Worm (Caenorhabditis elegans) whole organism, L4 larva: Measurements from ENCODE around the gene cyp-34A1.
A peak's percentile ranks its signal among the peaks of the same experiment; 100 is the strongest.
"Not testable (repeated sequence)": the region's sequence is repeated elsewhere in the genome, so short reads cannot be mapped to it uniquely, and the experiment has no call there.

Experiments used
- F37D6.2 ChIP-seq: sonication (generic microtip); optimal IDR thresholded peaks from 2 replicates; lab custom pipeline; 2016; ENCODE audit warnings: mild to moderate bottlenecking, missing genetic modification characterization, missing compliant biosample characterization
- ZK337.2 ChIP-seq: fragments of 200-800 bp; sonication (Bioruptor generic); IDR thresholded peaks from 2 replicates; pipeline ENCODE4 v1.3.6; 2022; ENCODE audit warnings: missing genetic modification reagents, missing genetic modification characterization, missing compliant biosample characterization
- aha-1 ChIP-seq: fragments of 150-350 bp; peaks from one replicate; lab custom pipeline; 2014; ENCODE audit warnings: missing biosample characterization, missing genetic modification characterization
- aly-2 ChIP-seq: sonication (generic microtip); optimal IDR thresholded peaks from 2 replicates; lab custom pipeline; 2018; ENCODE audit warnings: missing biosample characterization, missing genetic modification characterization
- ceh-44 ChIP-seq: fragments of 200-800 bp; sonication (Bioruptor generic); IDR thresholded peaks from 2 replicates; pipeline ENCODE4 v1.3.6; 2022; ENCODE audit warnings: missing genetic modification reagents, missing genetic modification characterization, missing compliant biosample characterization
- cey-2 ChIP-seq: sonication (generic microtip); optimal IDR thresholded peaks from 3 replicates; lab custom pipeline; 2017; ENCODE audit warnings: missing genetic modification characterization, mild to moderate bottlenecking, missing compliant biosample characterization, antibody characterized with exemption, borderline replicate concordance; ENCODE audit not compliant: insufficient read depth
- ctbp-1 ChIP-seq: fragments of 200-800 bp; sonication (Bioruptor generic); IDR thresholded peaks from 2 replicates; pipeline ENCODE4 v1.3.6; 2022; ENCODE audit warnings: missing genetic modification reagents, missing genetic modification characterization, missing compliant biosample characterization
- dmd-9 ChIP-seq: fragments of 200-800 bp; sonication (Bioruptor generic); IDR thresholded peaks from 2 replicates; pipeline ENCODE4 v1.3.6; 2022; ENCODE audit warnings: missing genetic modification reagents, missing genetic modification characterization, missing compliant biosample characterization
- egl-43 ChIP-seq: fragments of 200-800 bp; sonication (Bioruptor generic); IDR thresholded peaks from 2 replicates; pipeline ENCODE4 v1.3.6; 2022; ENCODE audit warnings: missing genetic modification reagents, missing genetic modification characterization, missing compliant biosample characterization
- lin-1 ChIP-seq: fragments of 200-800 bp; sonication (Bioruptor generic); IDR thresholded peaks from 2 replicates; pipeline ENCODE4 v1.3.6; 2022; ENCODE audit warnings: missing genetic modification reagents, missing genetic modification characterization, missing compliant biosample characterization
- lin-13 ChIP-seq: fragments of 150-350 bp; optimal IDR thresholded peaks from 2 replicates; lab custom pipeline; 2014; ENCODE audit warnings: missing biosample characterization, missing genetic modification reagents, missing genetic modification characterization
- lin-29 ChIP-seq: fragments of 200-800 bp; sonication (Bioruptor generic); IDR thresholded peaks from 2 replicates; pipeline ENCODE4 v1.3.6; 2022; ENCODE audit warnings: missing genetic modification reagents, missing genetic modification characterization, missing compliant biosample characterization
- lir-3 ChIP-seq: sonication (generic microtip); optimal IDR thresholded peaks from 2 replicates; lab custom pipeline; 2016; ENCODE audit warnings: mild to moderate bottlenecking, missing genetic modification characterization, missing compliant biosample characterization
- mdl-1 ChIP-seq, 2 experiments: fragments of 150-350 bp in 1 of 2; sonication (generic microtip) in 1 of 2; optimal IDR thresholded peaks; 2 replicates each; lab custom pipeline; 2014 to 2017; ENCODE audit warnings: missing biosample characterization in 2 of 2, missing genetic modification characterization in 2 of 2
- mep-1 ChIP-seq: fragments of 150-350 bp; sonication (generic microtip); optimal IDR thresholded peaks from 3 replicates; lab custom pipeline; 2014; ENCODE audit warnings: missing biosample characterization, missing genetic modification characterization
- mxl-2 ChIP-seq: fragments of 200-800 bp; sonication (Bioruptor generic); conservative IDR thresholded peaks from 2 replicates; pipeline ENCODE4 v1.3.6; 2022; ENCODE audit warnings: missing genetic modification reagents, missing genetic modification characterization, missing compliant biosample characterization
- nhr-102 ChIP-seq: sonication (generic microtip); optimal IDR thresholded peaks from 2 replicates; lab custom pipeline; 2016; ENCODE audit warnings: mild to moderate bottlenecking, missing genetic modification characterization, moderate library complexity, missing compliant biosample characterization
- nhr-28 ChIP-seq: fragments of 150-350 bp; optimal IDR thresholded peaks from 2 replicates; lab custom pipeline; 2014; ENCODE audit warnings: missing biosample characterization, missing genetic modification characterization
- nhr-48 ChIP-seq: sonication (generic microtip); optimal IDR thresholded peaks from 2 replicates; lab custom pipeline; 2016; ENCODE audit warnings: mild to moderate bottlenecking, missing genetic modification characterization, missing compliant biosample characterization
- nhr-76 ChIP-seq: fragments of 150-350 bp; optimal IDR thresholded peaks from 2 replicates; lab custom pipeline; 2014; ENCODE audit warnings: missing biosample characterization, missing genetic modification characterization
- pha-4 ChIP-seq, 2 experiments: fragments of 150-350 bp in 1 of 2; fragments of 200-800 bp in 1 of 2; sonication (Bioruptor generic) in 1 of 2; IDR thresholded peaks in 1 of 2; optimal IDR thresholded peaks in 1 of 2; 2 replicates each; pipeline versions ENCODE4 v1.3.6 to Lab custom; 2014 to 2022; ENCODE audit warnings: missing genetic modification characterization in 2 of 2, missing genetic modification reagents in 2 of 2, missing biosample characterization in 1 of 2, missing compliant biosample characterization in 1 of 2
- sdz-12 ChIP-seq: fragments of 200-800 bp; sonication (Bioruptor generic); optimal IDR thresholded peaks from 2 replicates; lab custom pipeline; 2018; ENCODE audit warnings: mild to moderate bottlenecking, missing genetic modification characterization, missing compliant biosample characterization
- skn-1 ChIP-seq: fragments of 150-350 bp; optimal IDR thresholded peaks from 2 replicates; lab custom pipeline; 2014; ENCODE audit warnings: missing biosample characterization, missing genetic modification characterization
- snpc-4 ChIP-seq: fragments of 150-350 bp; optimal IDR thresholded peaks from 2 replicates; lab custom pipeline; 2014; ENCODE audit warnings: missing biosample characterization, missing genetic modification characterization
- spr-3 ChIP-seq: fragments of 200-800 bp; sonication (Bioruptor generic); optimal IDR thresholded peaks from 2 replicates; lab custom pipeline; 2018; ENCODE audit warnings: mild to moderate bottlenecking, missing genetic modification characterization, missing compliant biosample characterization
- tag-97 ChIP-seq: fragments of 200-800 bp; sonication (Bioruptor generic); IDR thresholded peaks from 2 replicates; pipeline ENCODE4 v1.3.6; 2022; ENCODE audit warnings: missing genetic modification characterization, missing compliant biosample characterization
- tra-1 ChIP-seq: fragments of 200-800 bp; sonication (Bioruptor generic); IDR thresholded peaks from 2 replicates; pipeline ENCODE4 v1.3.6; 2022; ENCODE audit warnings: missing genetic modification reagents, missing genetic modification characterization, missing compliant biosample characterization
- vab-7 ChIP-seq: fragments of 200-800 bp; sonication (Bioruptor generic); IDR thresholded peaks from 2 replicates; pipeline ENCODE4 v1.3.6; 2022; ENCODE audit warnings: missing genetic modification reagents, missing genetic modification characterization, missing compliant biosample characterization
- zfp-3 ChIP-seq: fragments of 200-800 bp; sonication (Bioruptor generic); conservative IDR thresholded peaks from 2 replicates; pipeline ENCODE4 v1.3.6; 2022; ENCODE audit warnings: missing genetic modification reagents, missing genetic modification characterization, missing compliant biosample characterization

Gene cyp-34A1

ce11 chrV:15262336-15262735 lies 25.4 kb downstream of the cyp-34A1 start, which contains the start of gene M01B2.10:
TSS of gene M01B2.10 (minus strand) at chrV:15262436.
- TF ChIP-seq ZK337.2 (GFP tag; lab: Robert Waterston, UW); lir-3 (tag; lab: Kevin White, UChicago); ceh-44 (GFP tag; lab: Robert Waterston, UW): not testable (repeated sequence)

DNA sequence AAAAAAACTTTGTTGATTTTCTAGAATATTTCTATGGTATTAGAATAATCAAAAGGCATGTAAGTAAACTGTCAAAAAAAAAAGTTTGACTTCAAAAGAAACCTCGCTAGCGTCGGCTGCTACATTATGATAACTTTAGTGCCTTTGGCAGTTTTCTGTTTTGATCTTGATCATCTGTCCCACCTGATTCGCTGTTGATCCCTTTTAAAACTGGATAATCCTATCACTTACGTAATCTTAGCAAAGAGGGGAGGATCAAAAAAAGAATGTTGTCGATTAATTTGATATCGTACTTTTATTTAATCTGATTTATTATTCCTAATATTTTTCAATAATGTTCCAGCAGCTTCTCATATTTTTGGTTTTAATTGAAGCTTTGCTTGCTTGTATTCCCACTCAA lies 27.9 kb downstream of the cyp-34A1 start, which contains the start of gene M01B2.8:
Gene M01B2.8, plus strand, starts transcription at position 301 of the 400 bp plus-strand sequence.
- TF ChIP-seq snpc-4 (tag; lab: Kevin White, UChicago) (no peak), lin-1 (GFP tag; lab: Robert Waterston, UW) (no peak), lin-13 (GFP tag; lab: Kevin White, UChicago) (no peak), zfp-3 (GFP tag; lab: Robert Waterston, UW) (no peak), skn-1 (tag; lab: Kevin White, UChicago) (no peak), sdz-12 (GFP tag; lab: Kevin White, UChicago) (no peak), lin-29 (GFP tag; lab: Robert Waterston, UW) (no peak), cey-2 (tag; lab: Kevin White, UChicago) (no peak), aly-2 (tag; lab: Kevin White, UChicago) (no peak), nhr-28 (tag; lab: Kevin White, UChicago) (no peak), mep-1 (tag; lab: Kevin White, UChicago) (no peak), aha-1 (no peak), egl-43 (no peak), dmd-9 (GFP tag; lab: Robert Waterston, UW) (no peak), tra-1 (GFP tag; lab: Robert Waterston, UW) (no peak), nhr-102 (tag; lab: Kevin White, UChicago) (no peak), mdl-1 (tag; optimal IDR thresholded peaks at IDR 0.05; lab: Kevin White, UChicago) (no peak), spr-3 (GFP tag; lab: Kevin White, UChicago) (no peak), mxl-2 (no peak), ctbp-1 (GFP tag; lab: Robert Waterston, UW) (no peak)

ce11 chrV:15259049-15259448 lies 28.7 kb downstream of the cyp-34A1 start, which contains the start of gene srsx-37:
TSS of gene srsx-37 (minus strand) at chrV:15259149.
- TF ChIP-seq nhr-48 (tag; lab: Kevin White, UChicago) (no peak), pha-4 (GFP tag; IDR thresholded peaks at IDR 0.05; lab: Robert Waterston, UW) (no peak), pha-4 (tag; optimal IDR thresholded peaks at IDR 0.05; lab: Kevin White, UChicago) (no peak)

- not testable (repeated sequence) for TF ChIP-seq aha-1; tag-97 (GFP tag; lab: Robert Waterston, UW); vab-7
Measured at ce11 chrV:15256669-15257068, 31.1 kb downstream of the cyp-34A1 start, which contains the start of gene srsx-39. TSS of gene srsx-39 (minus strand) at chrV:15256769.

- TF ChIP-seq F37D6.2 (tag; lab: Kevin White, UChicago), result no peak
- TF ChIP-seq aha-1, result peak; percentile 54
- TF ChIP-seq, all 104 proteins: peak for 1
Measured at ce11 chrV:15253529-15253928, 34.2 kb downstream of the cyp-34A1 start, which contains the start of gene srbc-75. TSS of gene srbc-75 (plus strand) at chrV:15253829.

DNA sequence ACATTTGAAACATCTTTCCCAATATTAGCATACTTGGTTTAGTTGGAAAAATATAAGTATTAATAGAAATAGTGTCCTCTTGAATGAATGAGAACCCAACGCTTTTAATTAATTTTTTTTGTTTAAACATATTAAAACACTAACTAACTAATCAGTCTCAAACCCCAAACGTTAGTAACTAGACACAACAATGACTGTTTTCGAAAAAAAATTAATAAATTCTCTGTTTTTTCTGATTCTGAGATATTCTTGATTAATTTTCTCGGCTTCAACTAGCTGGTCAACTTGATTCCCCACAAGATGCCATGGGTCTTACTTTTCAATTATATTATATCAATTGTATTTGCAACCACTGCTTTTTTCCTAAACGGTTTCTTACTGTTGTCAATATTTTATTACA lies 35.7 kb downstream of the cyp-34A1 start, which contains the start of gene srbc-76:
Gene srbc-76, plus strand, starts transcription at position 301 of the 400 bp plus-strand sequence.
- TF ChIP-seq nhr-76 (tag; lab: Kevin White, UChicago), result no peak
